Worm (Caenorhabditis elegans): ENCODE data around the gene sre-6.

sre-6 gene

ce11 chrV:10802060-10802459 lies 39.5 kb upstream of the sre-6 start (continued):
- TF ChIP-seq snpc-4 (GFP tag; optimal IDR thresholded peaks at IDR 0.05) (no peak), snpc-4 (tag; optimal IDR thresholded peaks at IDR 0.05) (peak in 1 of 4 experiments; percentile 16), ccch-3 (GFP tag; optimal IDR thresholded peaks at IDR 0.05) (no peak), hmg-20 (GFP tag; IDR thresholded peaks at IDR 0.05) (no peak), nhr-179 (tag; optimal IDR thresholded peaks at IDR 0.05) (no peak), F33H1.4 (GFP tag; IDR thresholded peaks at IDR 0.05) (no peak), madf-3 (GFP tag; IDR thresholded peaks at IDR 0.05) (no peak), let-526 (GFP tag; IDR thresholded peaks at IDR 0.05) (no peak), F55B11.4 (tag; optimal IDR thresholded peaks at IDR 0.05; ENCODE audit: borderline replicate concordance, insufficient read depth) (no peak), pha-4 (tag; optimal IDR thresholded peaks at IDR 0.05) (peak; percentile 46), F52B5.7 (tag; optimal IDR thresholded peaks at IDR 0.05) (no peak), F37B4.10 (GFP tag; IDR thresholded peaks at IDR 0.05) (no peak), let-607 (tag; optimal IDR thresholded peaks at IDR 0.05) (peak in 1 of 2 experiments; percentile 73), egl-18 (GFP tag; IDR thresholded peaks at IDR 0.05) (no peak), mes-4 (tag; optimal IDR thresholded peaks at IDR 0.05) (no peak), zim-3 (tag; optimal IDR thresholded peaks at IDR 0.05) (no peak), bed-2 (GFP tag; IDR thresholded peaks at IDR 0.05) (no peak), ceh-100 (GFP tag; IDR thresholded peaks at IDR 0.05) (no peak), madf-8 (GFP tag; conservative IDR thresholded peaks at IDR 0.05) (no peak), tbx-9 (tag; optimal IDR thresholded peaks at IDR 0.05; ENCODE audit: borderline replicate concordance) (no peak), unc-62 (GFP tag; optimal IDR thresholded peaks at IDR 0.05) (peak; percentile 69), ceh-40 (GFP tag; IDR thresholded peaks at IDR 0.05) (no peak), T07F8.4 (tag; optimal IDR thresholded peaks at IDR 0.05) (no peak), dpl-1 (GFP tag; optimal IDR thresholded peaks at IDR 0.05) (no peak), ceh-27 (GFP tag; optimal IDR thresholded peaks at IDR 0.05) (no peak), cebp-1 (GFP tag; IDR thresholded peaks at IDR 0.05) (no peak), cebp-1 (tag; optimal IDR thresholded peaks at IDR 0.05) (peak; percentile 42), attf-6 (GFP tag; IDR thresholded peaks at IDR 0.05) (no peak), efl-1 (GFP tag; optimal IDR thresholded peaks at IDR 0.05) (no peak), nhr-27 (tag; optimal IDR thresholded peaks at IDR 0.05) (no peak), lin-54 (GFP tag; optimal IDR thresholded peaks at IDR 0.05) (peak; percentile 41), F49E8.2 (tag; optimal IDR thresholded peaks at IDR 0.05; ENCODE audit: insufficient read depth) (no peak), F22D6.2 (tag; optimal IDR thresholded peaks at IDR 0.05) (no peak), T26A5.8 (tag; optimal IDR thresholded peaks at IDR 0.05) (no peak), sptf-2 (GFP tag; optimal IDR thresholded peaks at IDR 0.05) (no peak), atf-7 (tag; optimal IDR thresholded peaks at IDR 0.05) (peak; percentile 91), hlh-26 (GFP tag; conservative IDR thresholded peaks at IDR 0.05) (no peak), attf-5 (GFP tag; optimal IDR thresholded peaks at IDR 0.05) (no peak), F57C9.4 (tag; optimal IDR thresholded peaks at IDR 0.05) (no peak), lsy-27 (tag; optimal IDR thresholded peaks at IDR 0.05; ENCODE audit: borderline replicate concordance, insufficient read depth) (no peak), Y56A3A.18 (GFP tag; IDR thresholded peaks at IDR 0.05) (no peak), Y95B8A.8 (GFP tag; IDR thresholded peaks at IDR 0.05) (no peak), C17E4.6 (GFP tag; IDR thresholded peaks at IDR 0.05) (no peak), Y67H2A.10 (GFP tag; conservative IDR thresholded peaks at IDR 0.05) (no peak), him-1 (tag; optimal IDR thresholded peaks at IDR 0.05) (no peak), ekl-4 (GFP tag; IDR thresholded peaks at IDR 0.05) (no peak), ztf-22 (GFP tag; optimal IDR thresholded peaks at IDR 0.05) (peak; percentile 90), die-1 (tag; optimal IDR thresholded peaks at IDR 0.05) (no peak)

All from whole organism, young adult.